Worm (Caenorhabditis elegans): ENCODE data around the gene F17C11.6.

Gene F17C11.6

ce11 chrV:10925658-10926057, 29.3 kb upstream of the F17C11.6 start (continued):
- TF ChIP-seq hif-1 (tag; optimal IDR thresholded peaks at IDR 0.05) = no peak
- TF ChIP-seq aha-1 (tag) = no peak

ce11 chrV:10929511-10929910, 25.4 kb upstream of the F17C11.6 start, which contains the start of gene F58B4.3:
Gene F58B4.3 (plus strand): TSS chrV:10929811.
- TF ChIP-seq daf-16 (GFP tag; optimal IDR thresholded peaks at IDR 0.05) (no peak), daf-16 (tag; optimal IDR thresholded peaks at IDR 0.05) (no peak), lin-29 (GFP tag; IDR thresholded peaks at IDR 0.05) (no peak), Y75B8A.6 (GFP tag; IDR thresholded peaks at IDR 0.05) (no peak), T26A8.4 (GFP tag; IDR thresholded peaks at IDR 0.05) (no peak), unc-130 (GFP tag; optimal IDR thresholded peaks at IDR 0.05) (no peak)

ce11 chrV:10931189-10931588, 23.7 kb upstream of the F17C11.6 start, which contains the start of gene scvp-1:
Gene scvp-1 (minus strand): TSS chrV:10931289.
- TF ChIP-seq nhr-11 (tag; optimal IDR thresholded peaks at IDR 0.05) = no peak
- TF ChIP-seq dmd-6 (GFP tag; IDR thresholded peaks at IDR 0.05) = no peak
- no peak for TF ChIP-seq nhr-77 (tag; optimal IDR thresholded peaks at IDR 0.05)
- no peak for TF ChIP-seq F10B5.3 (tag; optimal IDR thresholded peaks at IDR 0.05)
- TF ChIP-seq ceh-28 (tag; optimal IDR thresholded peaks at IDR 0.05) = no peak
- no peak for TF ChIP-seq ceh-62 (tag; optimal IDR thresholded peaks at IDR 0.05)
- no peak for TF ChIP-seq lin-38 (GFP tag; IDR thresholded peaks at IDR 0.05)
- no peak for TF ChIP-seq lin-13 (GFP tag; optimal IDR thresholded peaks at IDR 0.05)
- no peak for TF ChIP-seq nhr-237 (tag; optimal IDR thresholded peaks at IDR 0.05)
- no peak for TF ChIP-seq F49E8.2 (tag; optimal IDR thresholded peaks at IDR 0.05; ENCODE audit: borderline replicate concordance)
- TF ChIP-seq ceh-82 (tag; optimal IDR thresholded peaks at IDR 0.05) = no peak
- TF ChIP-seq lim-7 (GFP tag; IDR thresholded peaks at IDR 0.05) = no peak
- no peak for TF ChIP-seq lin-15B (tag; optimal IDR thresholded peaks at IDR 0.05)
- no peak for TF ChIP-seq ZK546.5 (tag; optimal IDR thresholded peaks at IDR 0.05)
- TF ChIP-seq unc-39 (tag; optimal IDR thresholded peaks at IDR 0.05) = no peak

- TF ChIP-seq nhr-237 (tag; optimal IDR thresholded peaks at IDR 0.05) = no peak
- no peak for TF ChIP-seq cey-2 (tag; optimal IDR thresholded peaks at IDR 0.05; ENCODE audit: borderline replicate concordance, insufficient read depth)
- TF ChIP-seq mxl-2 (GFP tag; conservative IDR thresholded peaks at IDR 0.05) = no peak
- TF ChIP-seq hlh-30 (tag; optimal IDR thresholded peaks at IDR 0.05; ENCODE audit: insufficient read depth) = peak; percentile 17
- TF ChIP-seq Y48G9A.11 (GFP tag; IDR thresholded peaks at IDR 0.05) = no peak
- no peak for TF ChIP-seq lin-1 (GFP tag; IDR thresholded peaks at IDR 0.05)
- TF ChIP-seq lim-7 (GFP tag; IDR thresholded peaks at IDR 0.05) = no peak
- TF ChIP-seq lin-39 (tag; optimal IDR thresholded peaks at IDR 0.05) = no peak
- TF ChIP-seq fkh-10 (GFP tag; optimal IDR thresholded peaks at IDR 0.05) = no peak
- TF ChIP-seq ceh-82 (tag; optimal IDR thresholded peaks at IDR 0.05) = no peak
- TF ChIP-seq nhr-28 (tag; optimal IDR thresholded peaks at IDR 0.05) = peak; percentile 34
- peak; percentile 61 for TF ChIP-seq aha-1 (tag)
- TF ChIP-seq mxl-3 (GFP tag; optimal IDR thresholded peaks at IDR 0.05) = peak; percentile 32
- TF ChIP-seq Y5F2A.4 (GFP tag; optimal IDR thresholded peaks at IDR 0.05) = no peak
- TF ChIP-seq pqm-1 (tag; optimal IDR thresholded peaks at IDR 0.05) = peak; percentile 89
- no peak for TF ChIP-seq attf-4 (tag; optimal IDR thresholded peaks at IDR 0.05)
- no peak for TF ChIP-seq vab-7 (GFP tag; IDR thresholded peaks at IDR 0.05)
- no peak for TF ChIP-seq lin-15B (tag; optimal IDR thresholded peaks at IDR 0.05)
- TF ChIP-seq daf-16 (GFP tag; optimal IDR thresholded peaks at IDR 0.05) = no peak
- TF ChIP-seq daf-16 (tag; optimal IDR thresholded peaks at IDR 0.05) = peak; percentile 49
- TF ChIP-seq nhr-102 (tag; optimal IDR thresholded peaks at IDR 0.05) = peak; percentile 3
- TF ChIP-seq ceh-62 (tag; optimal IDR thresholded peaks at IDR 0.05) = no peak
- no peak for TF ChIP-seq Y75B8A.6 (GFP tag; IDR thresholded peaks at IDR 0.05)
- TF ChIP-seq nhr-48 (tag; optimal IDR thresholded peaks at IDR 0.05) = peak; percentile 7
- no peak for TF ChIP-seq tra-1 (GFP tag; IDR thresholded peaks at IDR 0.05)
- TF ChIP-seq T20F7.1 (GFP tag; optimal IDR thresholded peaks at IDR 0.05) = peak; percentile 14
- no peak for TF ChIP-seq madf-5 (GFP tag; IDR thresholded peaks at IDR 0.05)
- no peak for TF ChIP-seq zfp-3 (GFP tag; conservative IDR thresholded peaks at IDR 0.05)
- TF ChIP-seq D1046.2 (GFP tag; IDR thresholded peaks at IDR 0.05) = no peak
- peak; percentile 89 for TF ChIP-seq dmd-6 (GFP tag; IDR thresholded peaks at IDR 0.05)
- TF ChIP-seq tag-97 (GFP tag; IDR thresholded peaks at IDR 0.05) = no peak
- no peak for TF ChIP-seq ztf-7 (tag; optimal IDR thresholded peaks at IDR 0.05)
- peak in 1 of 2 experiments; percentile 57 for TF ChIP-seq mdl-1 (tag; optimal IDR thresholded peaks at IDR 0.05)
Observed at ce11 chrV:10932411-10932810, 22.5 kb upstream of the F17C11.6 start, which contains the start of gene F58B4.5. Gene F58B4.5 (plus strand): TSS chrV:10932693.

All from whole organism, L4 larva.